Worm (Caenorhabditis elegans): ENCODE results near the gene W07A12.8.

ce11 chrII:9213055-9213708 lies 47.6 kb upstream of the W07A12.8 start, which contains the start of gene znfx-1:
- TF ChIP-seq lin-39 (tag; optimal IDR thresholded peaks at IDR 0.05) (no peak), mdl-1 (tag; optimal IDR thresholded peaks at IDR 0.05) (no peak), lsy-2 (tag; optimal IDR thresholded peaks at IDR 0.05) (no peak), nhr-237 (tag; optimal IDR thresholded peaks at IDR 0.05) (no peak), aly-2 (tag; optimal IDR thresholded peaks at IDR 0.05) (no peak), egl-27 (tag; optimal IDR thresholded peaks at IDR 0.05) (no peak), skn-1 (tag; optimal IDR thresholded peaks at IDR 0.05) (no peak), dmd-4 (tag; optimal IDR thresholded peaks at IDR 0.05) (no peak), R02D3.7 (tag; optimal IDR thresholded peaks at IDR 0.05) (no peak), lin-13 (GFP tag; optimal IDR thresholded peaks at IDR 0.05) (no peak), nhr-12 (tag; optimal IDR thresholded peaks at IDR 0.05) (no peak), alr-1 (tag; optimal IDR thresholded peaks at IDR 0.05) (no peak)
